Fruit fly (Drosophila melanogaster): Measurements from ENCODE around the gene HP4.

The HP4 gene

dm6 chr3L:7958590-7959180, 17.3 kb downstream of the HP4 start (continued):
- no peak for TF ChIP-seq CG3163 (GFP tag; optimal IDR thresholded peaks at IDR 0.05)
- TF ChIP-seq CTCF (GFP tag; optimal IDR thresholded peaks at IDR 0.05), result no peak
- no peak for TF ChIP-seq Dp (GFP tag; optimal IDR thresholded peaks at IDR 0.05)
- no peak for TF ChIP-seq CG7786 (GFP tag; optimal IDR thresholded peaks at IDR 0.05)
- TF ChIP-seq CG11695 (GFP tag; IDR thresholded peaks at IDR 0.05), result no peak
- TF ChIP-seq CG6791 (GFP tag; IDR thresholded peaks at IDR 0.05; ENCODE audit: partially characterized antibody), result no peak
- TF ChIP-seq tna (GFP tag; IDR thresholded peaks at IDR 0.05; ENCODE audit: partially characterized antibody), result no peak
- TF ChIP-seq Ptx1 (GFP tag; IDR thresholded peaks at IDR 0.05), result no peak
- no peak for TF ChIP-seq ems (GFP tag; optimal IDR thresholded peaks at IDR 0.05)
- peak; percentile 61 for TF ChIP-seq Ets65A (GFP tag)
- TF ChIP-seq pan (optimal IDR thresholded peaks at IDR 0.05), result no peak
- TF ChIP-seq pan (GFP tag; optimal IDR thresholded peaks at IDR 0.05 in 1 of 2, IDR thresholded peaks at IDR 0.05 in 1 of 2), result no peak
- TF ChIP-seq sob (GFP tag; IDR thresholded peaks at IDR 0.05), result no peak
- no peak for TF ChIP-seq CG2678 (tag; optimal IDR thresholded peaks at IDR 0.05)
- no peak for TF ChIP-seq jing (GFP tag; optimal IDR thresholded peaks at IDR 0.05)
- TF ChIP-seq exex (tag; optimal IDR thresholded peaks at IDR 0.05), result peak; percentile 80
- no peak for TF ChIP-seq CG10565 (GFP tag; optimal IDR thresholded peaks at IDR 0.05)
- TF ChIP-seq E2f2 (GFP tag; IDR thresholded peaks at IDR 0.05), result no peak
- no peak for TF ChIP-seq MTF-1 (GFP tag; optimal IDR thresholded peaks at IDR 0.05; ENCODE audit: borderline replicate concordance)
- TF ChIP-seq CG1832 (GFP tag; optimal IDR thresholded peaks at IDR 0.05), result peak; percentile 41
- no peak for TF ChIP-seq dan (GFP tag; IDR thresholded peaks at IDR 0.05)
- no peak for TF ChIP-seq CG4854 (GFP tag; optimal IDR thresholded peaks at IDR 0.05)
- TF ChIP-seq Aef1 (GFP tag; IDR thresholded peaks at IDR 0.05), result no peak
- peak; percentile 12 for TF ChIP-seq mirr (GFP tag; optimal IDR thresholded peaks at IDR 0.05)
- TF ChIP-seq HLH3B (GFP tag; IDR thresholded peaks at IDR 0.05), result no peak
- no peak for TF ChIP-seq CG17359 (tag; optimal IDR thresholded peaks at IDR 0.05)
- TF ChIP-seq CG32772 (GFP tag; IDR thresholded peaks at IDR 0.05), result no peak
- peak; percentile 23 for TF ChIP-seq CG13894 (tag; optimal IDR thresholded peaks at IDR 0.05)
- TF ChIP-seq lbe (GFP tag; optimal IDR thresholded peaks at IDR 0.05), result no peak
- TF ChIP-seq gce (GFP tag; IDR thresholded peaks at IDR 0.05), result no peak
- TF ChIP-seq Gsc (GFP tag; IDR thresholded peaks at IDR 0.05), result no peak
- no peak for TF ChIP-seq Fer2 (tag; optimal IDR thresholded peaks at IDR 0.05)
- no peak for TF ChIP-seq CG4820 (GFP tag; optimal IDR thresholded peaks at IDR 0.05)
- no peak for TF ChIP-seq dpn (GFP tag; optimal IDR thresholded peaks at IDR 0.05)
- no peak for TF ChIP-seq CG17328 (GFP tag; IDR thresholded peaks at IDR 0.05)
- no peak for TF ChIP-seq wor (GFP tag; IDR thresholded peaks at IDR 0.05)
- TF ChIP-seq crc (GFP tag; optimal IDR thresholded peaks at IDR 0.05), result no peak
- TF ChIP-seq her (GFP tag; optimal IDR thresholded peaks at IDR 0.05), result no peak
- TF ChIP-seq CG7745 (tag; optimal IDR thresholded peaks at IDR 0.05), result no peak
- no peak for TF ChIP-seq CG13296 (GFP tag; optimal IDR thresholded peaks at IDR 0.05)
- TF ChIP-seq HHEX (GFP tag; optimal IDR thresholded peaks at IDR 0.05), result no peak
- TF ChIP-seq Ets97D (GFP tag; optimal IDR thresholded peaks at IDR 0.05), result no peak
- no peak for TF ChIP-seq CG13123 (GFP tag; optimal IDR thresholded peaks at IDR 0.05)
- no peak for TF ChIP-seq wdn (GFP tag; IDR thresholded peaks at IDR 0.05)
- no peak for TF ChIP-seq CG4707 (GFP tag; optimal IDR thresholded peaks at IDR 0.05)
- TF ChIP-seq PHDP (tag; optimal IDR thresholded peaks at IDR 0.05), result no peak
- TF ChIP-seq shn (GFP tag; optimal IDR thresholded peaks at IDR 0.05), result no peak
- TF ChIP-seq sens-2 (GFP tag; IDR thresholded peaks at IDR 0.05), result no peak
- no peak for TF ChIP-seq CG42726 (GFP tag; IDR thresholded peaks at IDR 0.05; ENCODE audit: partially characterized antibody)
- no peak for TF ChIP-seq CG9437 (GFP tag; optimal IDR thresholded peaks at IDR 0.05)
- TF ChIP-seq CG11504 (tag; optimal IDR thresholded peaks at IDR 0.05), result no peak
- TF ChIP-seq Sox102F (GFP tag; optimal IDR thresholded peaks at IDR 0.05), result no peak

Measured in whole organism, embryonic.